Fruit fly (Drosophila melanogaster): ENCODE measurements around the gene TwdlR.

TwdlR gene

dm6 chr3R:26628624-26629023, 6.1 kb upstream of the TwdlR start, which contains the start of gene TwdlK:
TwdlK (minus strand) TSS chr3R:26628724.
- no peak for TF ChIP-seq brk (GFP tag; optimal IDR thresholded peaks at IDR 0.05)
- TF ChIP-seq Vsx2 (GFP tag; optimal IDR thresholded peaks at IDR 0.05; ENCODE audit: partially characterized antibody): no peak
- no peak for TF ChIP-seq HLH106 (tag; optimal IDR thresholded peaks at IDR 0.05)
- no peak for TF ChIP-seq OdsH (GFP tag; optimal IDR thresholded peaks at IDR 0.05)
- no peak for TF ChIP-seq Hr83 (GFP tag; optimal IDR thresholded peaks at IDR 0.05; ENCODE audit: poor library complexity, severe bottlenecking)

dm6 chr3R:26629618-26630017, 5.1 kb upstream of the TwdlR start, which contains the start of gene TwdlJ:
TwdlJ (plus strand) TSS chr3R:26629918.
- TF ChIP-seq CG32264 (GFP tag; optimal IDR thresholded peaks at IDR 0.05) (no peak), Myc (optimal IDR thresholded peaks at IDR 0.05) (no peak), fru (GFP tag; optimal IDR thresholded peaks at IDR 0.05) (no peak), foxo (GFP tag; optimal IDR thresholded peaks at IDR 0.05) (no peak)

- TF ChIP-seq HLH106 (tag; optimal IDR thresholded peaks at IDR 0.05) (no peak), lola (GFP tag; optimal IDR thresholded peaks at IDR 0.05) (no peak), Mio (GFP tag; optimal IDR thresholded peaks at IDR 0.05) (no peak), dsf (GFP tag; optimal IDR thresholded peaks at IDR 0.05; ENCODE audit: borderline replicate concordance) (no peak), tai (GFP tag; optimal IDR thresholded peaks at IDR 0.05) (no peak), Myc (optimal IDR thresholded peaks at IDR 0.05) (no peak), h (GFP tag; optimal IDR thresholded peaks at IDR 0.05) (no peak), Vsx2 (GFP tag; optimal IDR thresholded peaks at IDR 0.05; ENCODE audit: partially characterized antibody) (no peak), Hr83 (GFP tag; optimal IDR thresholded peaks at IDR 0.05; ENCODE audit: poor library complexity, severe bottlenecking) (no peak), CrebA (GFP tag; optimal IDR thresholded peaks at IDR 0.05; ENCODE audit: borderline replicate concordance) (no peak), fru (GFP tag; optimal IDR thresholded peaks at IDR 0.05) (no peak), sv (GFP tag; optimal IDR thresholded peaks at IDR 0.05) (no peak), Abd-B (GFP tag; optimal IDR thresholded peaks at IDR 0.05) (no peak), Hnf4 (GFP tag; optimal IDR thresholded peaks at IDR 0.05) (no peak), woc (GFP tag; optimal IDR thresholded peaks at IDR 0.05) (no peak), ey (GFP tag; optimal IDR thresholded peaks at IDR 0.05) (no peak), usp (GFP tag; optimal IDR thresholded peaks at IDR 0.05) (no peak), N (GFP tag; optimal IDR thresholded peaks at IDR 0.05) (no peak)
Observed at dm6 chr3R:26631334-26631919, 3.3 kb upstream of the TwdlR start, which contains the start of gene TwdlN. TwdlN (plus strand) TSS chr3R:26631869.

dm6 chr3R:26633010-26633409, 1.7 kb upstream of the TwdlR start:
- no peak for TF ChIP-seq jim (GFP tag; optimal IDR thresholded peaks at IDR 0.05)
- TF ChIP-seq h (GFP tag; optimal IDR thresholded peaks at IDR 0.05): no peak
- no peak for TF ChIP-seq usp (GFP tag; optimal IDR thresholded peaks at IDR 0.05)
- TF ChIP-seq Abd-B (GFP tag; optimal IDR thresholded peaks at IDR 0.05): no peak
- TF ChIP-seq CrebA (GFP tag; optimal IDR thresholded peaks at IDR 0.05; ENCODE audit: borderline replicate concordance): no peak
- no peak for TF ChIP-seq GATAd (GFP tag; optimal IDR thresholded peaks at IDR 0.05)
- no peak for TF ChIP-seq foxo (GFP tag; optimal IDR thresholded peaks at IDR 0.05)
- no peak for TF ChIP-seq pan (optimal IDR thresholded peaks at IDR 0.05)

dm6 chr3R:26633432-26633831, 1.3 kb upstream of the TwdlR start, which contains the start of gene TwdlH:
TwdlH (plus strand) TSS chr3R:26633732.
- TF ChIP-seq br (GFP tag; optimal IDR thresholded peaks at IDR 0.05) (no peak), tai (GFP tag; optimal IDR thresholded peaks at IDR 0.05) (no peak)

- TF ChIP-seq CrebA (GFP tag; optimal IDR thresholded peaks at IDR 0.05; ENCODE audit: borderline replicate concordance): no peak
- no peak for TF ChIP-seq usp (GFP tag; optimal IDR thresholded peaks at IDR 0.05)
- no peak for TF ChIP-seq foxo (GFP tag; optimal IDR thresholded peaks at IDR 0.05)
- TF ChIP-seq N (GFP tag; optimal IDR thresholded peaks at IDR 0.05): no peak
Observed at dm6 chr3R:26636388-26636787, 1.7 kb downstream of the TwdlR start, which contains the start of gene TwdlS. TwdlS (plus strand) TSS chr3R:26636688.

- TF ChIP-seq ey (GFP tag; optimal IDR thresholded peaks at IDR 0.05) (no peak), fru (GFP tag; optimal IDR thresholded peaks at IDR 0.05) (no peak), Jra (GFP tag; optimal IDR thresholded peaks at IDR 0.05) (no peak), psq (GFP tag; optimal IDR thresholded peaks at IDR 0.05) (no peak), dl (GFP tag; optimal IDR thresholded peaks at IDR 0.05; ENCODE audit: insufficient read depth in 1 of 2, partially characterized antibody in 2 of 2) (no peak), Abd-B (GFP tag; optimal IDR thresholded peaks at IDR 0.05) (no peak), sage (GFP tag; optimal IDR thresholded peaks at IDR 0.05) (no peak), woc (GFP tag; optimal IDR thresholded peaks at IDR 0.05) (no peak), CG9705 (GFP tag; optimal IDR thresholded peaks at IDR 0.05) (no peak), tai (GFP tag; optimal IDR thresholded peaks at IDR 0.05) (no peak), Hr83 (GFP tag; optimal IDR thresholded peaks at IDR 0.05; ENCODE audit: poor library complexity, severe bottlenecking) (no peak), br (GFP tag; optimal IDR thresholded peaks at IDR 0.05) (no peak), Rel (GFP tag; optimal IDR thresholded peaks at IDR 0.05) (no peak), Rel (tag; optimal IDR thresholded peaks at IDR 0.05) (no peak)
Observed at dm6 chr3R:26639503-26640075, 4.9 kb downstream of the TwdlR start, which contains the start of gene TwdlD. TwdlD (plus strand) TSS chr3R:26640025.

All from whole organism, wandering third instar larva.